Worm (Caenorhabditis elegans) whole organism, L3 larva: ENCODE data around the gene H14N18.2.

Experiments
- nhr-11 ChIP-seq: fragments of 150-350 bp; optimal IDR thresholded peaks from 2 replicates; lab custom pipeline; 2014; ENCODE audit warnings: missing biosample characterization, missing genetic modification characterization
- nhr-237 ChIP-seq: fragments of 150-350 bp; optimal IDR thresholded peaks from 2 replicates; lab custom pipeline; 2014; ENCODE audit warnings: missing biosample characterization, missing genetic modification characterization

ce11 chrV:8934264-8934663 lies 1.8 kb downstream of the H14N18.2 start:
- TF ChIP-seq nhr-237 (tag; lab: Kevin White, UChicago) = no peak
- no peak for TF ChIP-seq nhr-11 (tag; lab: Kevin White, UChicago)
